Fruit fly (Drosophila melanogaster) whole organism, pupa: ENCODE results near the gene CG33772.

Experiments used
- CG10348 ChIP-seq: fragments of 200-800 bp; sonication (Bioruptor generic); IDR thresholded peaks from 2 replicates; pipeline ENCODE4 v1.3.6; 2022; ENCODE audit warnings: missing biosample characterization, missing genetic modification characterization
- CG14655 ChIP-seq: fragments of 200-800 bp; sonication (Bioruptor generic); optimal IDR thresholded peaks from 3 replicates; lab custom pipeline; 2017; ENCODE audit warnings: mild to moderate bottlenecking, missing biosample characterization, missing genetic modification reagents, missing genetic modification characterization
- CG32121 ChIP-seq: fragments of 200-800 bp; sonication (Bioruptor generic); IDR thresholded peaks from 2 replicates; pipeline ENCODE4 v1.3.6; 2022; ENCODE audit warnings: missing biosample characterization, missing genetic modification characterization
- CG8301 ChIP-seq: fragments of 200-800 bp; sonication (Bioruptor generic); optimal IDR thresholded peaks from 2 replicates; lab custom pipeline; 2018; ENCODE audit warnings: missing biosample characterization, mild to moderate bottlenecking, missing genetic modification characterization
- D1 ChIP-seq: fragments of 200-800 bp; sonication (Bioruptor generic); optimal IDR thresholded peaks from 2 replicates; lab custom pipeline; 2018; ENCODE audit warnings: missing biosample characterization, mild to moderate bottlenecking, missing genetic modification characterization, moderate library complexity
- EcR ChIP-seq: fragments of 200-800 bp; sonication (Bioruptor generic); optimal IDR thresholded peaks from 3 replicates; lab custom pipeline; 2019; ENCODE audit warnings: missing biosample characterization, missing genetic modification characterization, mild to moderate bottlenecking, moderate library complexity, missing genetic modification reagents
- Pif1B ChIP-seq: fragments of 200-800 bp; sonication (Bioruptor generic); optimal IDR thresholded peaks from 3 replicates; lab custom pipeline; 2016; ENCODE audit warnings: missing biosample characterization, missing genetic modification characterization
- fd96Ca ChIP-seq: fragments of 200-800 bp; sonication (Bioruptor generic); IDR thresholded peaks from 3 replicates; pipeline ENCODE4 v1.3.6; 2022; ENCODE audit warnings: missing biosample characterization, missing genetic modification characterization
- gl ChIP-seq: fragments of 200-800 bp; sonication (Bioruptor generic); optimal IDR thresholded peaks from 2 replicates; lab custom pipeline; 2018; ENCODE audit warnings: missing biosample characterization, mild to moderate bottlenecking, missing genetic modification characterization
- rn ChIP-seq: fragments of 200-800 bp; sonication (Bioruptor generic); IDR thresholded peaks from 2 replicates; pipeline ENCODE4 v1.3.6; 2022; ENCODE audit warnings: missing biosample characterization, missing genetic modification characterization

DNA sequence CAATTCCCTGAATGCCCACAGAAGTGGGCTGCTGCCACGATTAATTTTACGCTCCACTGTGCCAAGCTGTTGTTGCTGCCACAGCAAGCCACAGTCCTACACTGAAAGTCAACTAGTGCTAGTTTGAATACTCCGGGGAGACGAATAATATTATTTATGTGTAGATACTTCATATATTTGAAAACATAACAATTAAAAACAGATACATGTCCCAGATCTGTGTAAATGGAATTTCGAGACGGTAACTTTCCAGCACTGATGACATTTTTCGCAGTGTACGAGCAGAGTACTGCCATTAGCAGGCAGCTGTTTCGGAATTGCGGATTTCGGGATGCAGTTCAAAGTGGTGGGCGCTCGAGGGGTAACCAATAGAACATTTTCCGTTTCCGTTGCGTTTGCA, 12.8 kb upstream of the CG33772 start:
- no peak for TF ChIP-seq gl
- no peak for TF ChIP-seq EcR (GFP tag; lab: Kevin White, UChicago)
- no peak for TF ChIP-seq D1 (tag; lab: Kevin White, UChicago)
- no peak for TF ChIP-seq CG14655 (GFP tag; lab: Kevin White, UChicago)
- no peak for TF ChIP-seq Pif1B (GFP tag; lab: Kevin White, UChicago)
- TF ChIP-seq CG10348 (GFP tag; lab: Robert Waterston, UW), result no peak
- TF ChIP-seq CG8301 (tag; lab: Kevin White, UChicago), result no peak
- TF ChIP-seq fd96Ca (GFP tag; lab: Robert Waterston, UW), result no peak
- TF ChIP-seq CG32121 (GFP tag; lab: Robert Waterston, UW), result no peak
- TF ChIP-seq rn (GFP tag; lab: Robert Waterston, UW), result no peak
